Worm (Caenorhabditis elegans) whole organism, L2 larva: ENCODE data around the gene K02G10.5.

Experiments
- R02D3.7 ChIP-seq: fragments of 150-350 bp; optimal IDR thresholded peaks from 2 replicates; lab custom pipeline; 2014; ENCODE audit warnings: missing biosample characterization, missing genetic modification characterization
- Y55F3AM.14 ChIP-seq: fragments of 200-800 bp; sonication (Bioruptor generic); optimal IDR thresholded peaks from 2 replicates; lab custom pipeline; 2018; ENCODE audit warnings: mild to moderate bottlenecking, missing genetic modification characterization, missing compliant biosample characterization
- aly-2 ChIP-seq: fragments of 150-350 bp; optimal IDR thresholded peaks from 2 replicates; lab custom pipeline; 2014; ENCODE audit warnings: missing biosample characterization, missing genetic modification characterization
- ama-1 ChIP-seq: fragments of 150-350 bp; optimal IDR thresholded peaks from 2 replicates; lab custom pipeline; 2018; ENCODE audit warnings: inconsistent platforms
- blmp-1 ChIP-seq: sonication (generic microtip); optimal IDR thresholded peaks from 2 replicates; lab custom pipeline; 2017; ENCODE audit warnings: missing genetic modification characterization, mild to moderate bottlenecking, missing compliant biosample characterization, antibody characterized with exemption, moderate library complexity; ENCODE audit not compliant: insufficient read depth
- ceh-82 ChIP-seq: fragments of 150-350 bp; optimal IDR thresholded peaks from 2 replicates; lab custom pipeline; 2014; ENCODE audit warnings: missing biosample characterization, missing genetic modification characterization
- egl-27 ChIP-seq: sonication (generic microtip); optimal IDR thresholded peaks from 3 replicates; lab custom pipeline; 2017; ENCODE audit warnings: missing biosample characterization, missing genetic modification reagents, missing genetic modification characterization
- fos-1 ChIP-seq: fragments of 150-350 bp; optimal IDR thresholded peaks from 2 replicates; lab custom pipeline; 2014; ENCODE audit warnings: missing biosample characterization, missing genetic modification characterization
- lin-11 ChIP-seq: fragments of 150-350 bp; sonication (generic microtip); optimal IDR thresholded peaks from 2 replicates; lab custom pipeline; 2014; ENCODE audit warnings: missing biosample characterization, missing genetic modification characterization, inconsistent platforms, mixed read lengths
- lin-39 ChIP-seq: fragments of 150-350 bp; optimal IDR thresholded peaks from 2 replicates; lab custom pipeline; 2014; ENCODE audit warnings: missing biosample characterization, missing genetic modification reagents, missing genetic modification characterization
- lsy-2 ChIP-seq, 2 experiments: fragments of 150-350 bp in 1 of 2; sonication (generic microtip) in 1 of 2; optimal IDR thresholded peaks; 2 replicates each; lab custom pipeline; 2014 to 2017; ENCODE audit warnings: missing biosample characterization in 2 of 2, missing genetic modification characterization in 2 of 2
- mab-5 ChIP-seq: fragments of 150-350 bp; optimal IDR thresholded peaks from 2 replicates; lab custom pipeline; 2014; ENCODE audit warnings: missing biosample characterization, missing genetic modification characterization
- mbf-1 ChIP-seq: sonication (generic microtip); optimal IDR thresholded peaks from 2 replicates; lab custom pipeline; 2017; ENCODE audit warnings: missing biosample characterization, missing genetic modification characterization
- nhr-11 ChIP-seq: fragments of 150-350 bp; optimal IDR thresholded peaks from 2 replicates; lab custom pipeline; 2014; ENCODE audit warnings: missing biosample characterization, missing genetic modification characterization
- nhr-129 ChIP-seq: fragments of 150-350 bp; optimal IDR thresholded peaks from 2 replicates; lab custom pipeline; 2014; ENCODE audit warnings: missing biosample characterization, missing genetic modification characterization
- nhr-21 ChIP-seq: fragments of 150-350 bp; optimal IDR thresholded peaks from 2 replicates; lab custom pipeline; 2014; ENCODE audit warnings: missing biosample characterization, missing genetic modification characterization
- nhr-23 ChIP-seq: fragments of 150-350 bp; optimal IDR thresholded peaks from 2 replicates; lab custom pipeline; 2014; ENCODE audit warnings: missing biosample characterization, missing genetic modification reagents, missing genetic modification characterization
- nhr-237 ChIP-seq: fragments of 150-350 bp; optimal IDR thresholded peaks from 2 replicates; lab custom pipeline; 2014; ENCODE audit warnings: missing biosample characterization, missing genetic modification characterization
- nhr-25 ChIP-seq: fragments of 150-350 bp; sonication (generic microtip); optimal IDR thresholded peaks from 3 replicates; lab custom pipeline; 2014; ENCODE audit warnings: missing biosample characterization, missing genetic modification characterization
- nhr-6 ChIP-seq: fragments of 150-350 bp; optimal IDR thresholded peaks from 2 replicates; lab custom pipeline; 2014; ENCODE audit warnings: missing biosample characterization, missing genetic modification characterization
- nhr-77 ChIP-seq: fragments of 150-350 bp; optimal IDR thresholded peaks from 2 replicates; lab custom pipeline; 2014; ENCODE audit warnings: missing biosample characterization, missing genetic modification characterization
- peb-1 ChIP-seq: fragments of 150-350 bp; optimal IDR thresholded peaks from 2 replicates; lab custom pipeline; 2014; ENCODE audit warnings: missing biosample characterization, missing genetic modification characterization
- skn-1 ChIP-seq: sonication (generic microtip); optimal IDR thresholded peaks from 2 replicates; lab custom pipeline; 2017; ENCODE audit warnings: missing biosample characterization, missing genetic modification characterization
- sma-3 ChIP-seq: sonication (generic microtip); optimal IDR thresholded peaks from 2 replicates; lab custom pipeline; 2016; ENCODE audit warnings: missing genetic modification reagents, missing genetic modification characterization, missing compliant biosample characterization
- sma-9 ChIP-seq, 2 experiments: fragments of 150-350 bp in 1 of 2; sonication (generic microtip) in 1 of 2; optimal IDR thresholded peaks; 2 replicates each; lab custom pipeline; 2014 to 2016; ENCODE audit warnings: missing genetic modification characterization in 2 of 2, mild to moderate bottlenecking in 1 of 2, missing biosample characterization in 1 of 2, missing compliant biosample characterization in 1 of 2, missing genetic modification reagents in 1 of 2, moderate library complexity in 1 of 2
- snpc-4 ChIP-seq: fragments of 150-350 bp; optimal IDR thresholded peaks from 2 replicates; lab custom pipeline; 2014; ENCODE audit warnings: missing biosample characterization, missing genetic modification characterization
- unc-39 ChIP-seq: fragments of 150-350 bp; optimal IDR thresholded peaks from 2 replicates; lab custom pipeline; 2014; ENCODE audit warnings: missing biosample characterization, missing genetic modification characterization
- unc-55 ChIP-seq: fragments of 150-350 bp; sonication (generic microtip); optimal IDR thresholded peaks from 3 replicates; lab custom pipeline; 2014; ENCODE audit warnings: missing biosample characterization, missing genetic modification reagents, missing genetic modification characterization
- unc-62 ChIP-seq: fragments of 150-350 bp; optimal IDR thresholded peaks from 2 replicates; lab custom pipeline; 2014; ENCODE audit warnings: missing biosample characterization, missing genetic modification reagents, missing genetic modification characterization
- ztf-1 ChIP-seq: fragments of 200-800 bp; sonication (Bioruptor generic); conservative IDR thresholded peaks from 2 replicates; pipeline ENCODE4 v1.3.6; 2022; ENCODE audit warnings: missing genetic modification characterization, missing compliant biosample characterization

The K02G10.5 gene

ce11 chrX:4676702-4677101 is 14.3 kb downstream of the K02G10.5 start:
- TF ChIP-seq fos-1 (tag; lab: Kevin White, UChicago) (no peak), nhr-129 (tag; lab: Kevin White, UChicago) (no peak), Y55F3AM.14 (GFP tag; lab: Kevin White, UChicago) (no peak)

- peak; percentile 26 for TF ChIP-seq sma-9 (GFP tag; optimal IDR thresholded peaks at IDR 0.05; lab: Kevin White, UChicago)
- TF ChIP-seq sma-9 (tag; optimal IDR thresholded peaks at IDR 0.05; lab: Kevin White, UChicago), result no peak
- no peak for TF ChIP-seq peb-1 (tag; lab: Kevin White, UChicago)
Measured at ce11 chrX:4673165-4673756, 17.7 kb downstream of the K02G10.5 start, which contains the start of gene tmem-135. Gene tmem-135 (plus strand): TSS chrX:4673706.

- TF ChIP-seq unc-55, result no peak
- TF ChIP-seq nhr-23 (tag; lab: Kevin White, UChicago), result no peak
- TF ChIP-seq ama-1 (lab: Kevin White, UChicago), result no peak
- TF ChIP-seq sma-9 (GFP tag; optimal IDR thresholded peaks at IDR 0.05; lab: Kevin White, UChicago), result no peak
- no peak for TF ChIP-seq sma-9 (tag; optimal IDR thresholded peaks at IDR 0.05; lab: Kevin White, UChicago)
- no peak for TF ChIP-seq nhr-129 (tag; lab: Kevin White, UChicago)
- TF ChIP-seq unc-62 (GFP tag; lab: Kevin White, UChicago), result no peak
- no peak for TF ChIP-seq sma-3 (GFP tag; lab: Kevin White, UChicago)
- no peak for TF ChIP-seq lin-39 (tag; lab: Kevin White, UChicago)
- no peak for TF ChIP-seq egl-27 (tag; lab: Kevin White, UChicago)
- TF ChIP-seq skn-1 (tag; lab: Kevin White, UChicago), result no peak
- no peak for TF ChIP-seq peb-1 (tag; lab: Kevin White, UChicago)
- TF ChIP-seq R02D3.7, result no peak
- TF ChIP-seq aly-2 (tag; lab: Kevin White, UChicago), result no peak
- TF ChIP-seq snpc-4 (tag; lab: Kevin White, UChicago), result no peak
- TF ChIP-seq nhr-237, result no peak
- no peak for TF ChIP-seq lsy-2 (tag; optimal IDR thresholded peaks at IDR 0.05; lab: Kevin White, UChicago)
- TF ChIP-seq nhr-6 (tag; lab: Kevin White, UChicago), result no peak
- TF ChIP-seq, all 48 proteins: peak for 0
Measured at ce11 chrX:4671837-4672236, 19.2 kb downstream of the K02G10.5 start.

ce11 chrX:4667788-4668187 is 23.2 kb downstream of the K02G10.5 start, which contains the start of gene mfsd-12:
Gene mfsd-12 (plus strand): TSS chrX:4668088.
- TF ChIP-seq mab-5 (tag; lab: Kevin White, UChicago), result no peak
- TF ChIP-seq unc-62 (GFP tag; lab: Kevin White, UChicago), result no peak
- TF ChIP-seq unc-39 (tag; lab: Kevin White, UChicago), result no peak
- TF ChIP-seq nhr-237, result no peak
- TF ChIP-seq nhr-77 (tag; lab: Kevin White, UChicago), result no peak
- no peak for TF ChIP-seq lin-11 (tag; lab: Kevin White, UChicago)
- TF ChIP-seq nhr-129 (tag; lab: Kevin White, UChicago), result no peak
- no peak for TF ChIP-seq ceh-82 (tag; lab: Kevin White, UChicago)
- TF ChIP-seq nhr-11, result no peak
- TF ChIP-seq nhr-25 (tag; lab: Kevin White, UChicago), result no peak
- no peak for TF ChIP-seq lsy-2 (tag; optimal IDR thresholded peaks at IDR 0.05; lab: Kevin White, UChicago)
- no peak for TF ChIP-seq nhr-21 (tag; lab: Kevin White, UChicago)
- no peak for TF ChIP-seq mbf-1 (tag; lab: Kevin White, UChicago)

- TF ChIP-seq ztf-1 (GFP tag; lab: Robert Waterston, UW), result no peak
- TF ChIP-seq lin-39 (tag; lab: Kevin White, UChicago), result no peak
- no peak for TF ChIP-seq skn-1 (tag; lab: Kevin White, UChicago)
- TF ChIP-seq nhr-6 (tag; lab: Kevin White, UChicago), result no peak
- TF ChIP-seq, all 48 proteins: peak for 0
Measured at ce11 chrX:4664649-4665048, 26.3 kb downstream of the K02G10.5 start.

- TF ChIP-seq nhr-129 (tag; lab: Kevin White, UChicago) (peak; percentile 0), nhr-6 (tag; lab: Kevin White, UChicago) (no peak), sma-9 (GFP tag; optimal IDR thresholded peaks at IDR 0.05; lab: Kevin White, UChicago) (peak; percentile 75), sma-9 (tag; optimal IDR thresholded peaks at IDR 0.05; lab: Kevin White, UChicago) (no peak), fos-1 (tag; lab: Kevin White, UChicago) (peak; percentile 11), egl-27 (tag; lab: Kevin White, UChicago) (no peak), nhr-11 (no peak), sma-3 (GFP tag; lab: Kevin White, UChicago) (no peak), blmp-1 (tag; lab: Kevin White, UChicago) (peak; percentile 74), unc-55 (peak; percentile 1)
Measured at ce11 chrX:4662964-4663684, 27.9 kb downstream of the K02G10.5 start.
